Fruit fly (Drosophila melanogaster) whole organism: ENCODE results near the gene CG42758.

Experiments
- Dll ChIP-seq: fragments of >200 bp; optimal IDR thresholded peaks from 2 replicates; lab custom pipeline; 2017
- EcR ChIP-seq, 2 experiments: fragments of >200 bp; optimal IDR thresholded peaks; 2 replicates each; lab custom pipeline; 2017; ENCODE audit warnings: missing biosample characterization in 2 of 2, missing genetic modification characterization in 2 of 2, missing genetic modification reagents in 2 of 2
- usp ChIP-seq: fragments of >200 bp; optimal IDR thresholded peaks from 2 replicates; lab custom pipeline; 2017; ENCODE audit warnings: missing biosample characterization, missing genetic modification characterization, mixed read lengths

- no peak for TF ChIP-seq Dll (lab: Kevin White, UChicago)
- TF ChIP-seq usp (GFP tag; lab: Kevin White, UChicago): no peak
- TF ChIP-seq EcR (GFP tag; optimal IDR thresholded peaks at IDR 0.05; lab: Kevin White, UChicago): no peak
These were observed 4.6 kb upstream of the CG42758 start for dm6 chr3L:14562672-14563071.
